Worm (Caenorhabditis elegans) whole organism, young adult: ENCODE measurements around the gene F39G3.3.

ENCODE experiments used
- C17E4.6 ChIP-seq: fragments of 200-800 bp; sonication (Bioruptor generic); IDR thresholded peaks from 2 replicates; pipeline ENCODE4 v1.3.6; 2022; ENCODE audit warnings: missing genetic modification reagents, missing genetic modification characterization, missing compliant biosample characterization
- T26A5.8 ChIP-seq: sonication (generic microtip); optimal IDR thresholded peaks from 2 replicates; lab custom pipeline; 2016; ENCODE audit warnings: missing genetic modification characterization, missing compliant biosample characterization
- Y95B8A.8 ChIP-seq: fragments of 200-800 bp; sonication (Bioruptor generic); IDR thresholded peaks from 2 replicates; pipeline ENCODE4 v1.3.6; 2022; ENCODE audit warnings: missing genetic modification reagents, missing genetic modification characterization, missing compliant biosample characterization
- aptf-3 ChIP-seq: fragments of 200-800 bp; sonication (Bioruptor generic); IDR thresholded peaks from 2 replicates; pipeline ENCODE4 v1.3.6; 2022; ENCODE audit warnings: missing genetic modification characterization, missing compliant biosample characterization
- ceh-100 ChIP-seq: fragments of 200-800 bp; sonication (Bioruptor generic); IDR thresholded peaks from 2 replicates; pipeline ENCODE4 v1.3.6; 2022; ENCODE audit warnings: missing genetic modification reagents, missing genetic modification characterization, missing compliant biosample characterization
- hmg-1.2 ChIP-seq: fragments of 200-800 bp; sonication (Bioruptor generic); IDR thresholded peaks from 2 replicates; pipeline ENCODE4 v1.3.6; 2022; ENCODE audit warnings: missing genetic modification reagents, missing genetic modification characterization, missing compliant biosample characterization
- lag-1 ChIP-seq: fragments of 200-800 bp; sonication (Bioruptor generic); IDR thresholded peaks from 2 replicates; pipeline ENCODE4 v1.3.6; 2022; ENCODE audit warnings: missing genetic modification reagents, missing genetic modification characterization, missing compliant biosample characterization
- lsy-27 ChIP-seq: sonication (generic microtip); optimal IDR thresholded peaks from 2 replicates; lab custom pipeline; 2017; ENCODE audit warnings: missing genetic modification characterization, mild to moderate bottlenecking, missing compliant biosample characterization, antibody characterized with exemption, missing genotype, borderline replicate concordance; ENCODE audit not compliant: insufficient read depth
- ztf-26 ChIP-seq: sonication (generic microtip); optimal IDR thresholded peaks from 2 replicates; lab custom pipeline; 2017; ENCODE audit warnings: missing genetic modification characterization, missing compliant biosample characterization

- TF ChIP-seq ceh-100: no peak
- no peak for TF ChIP-seq T26A5.8 (tag; lab: Kevin White, UChicago)
- TF ChIP-seq C17E4.6 (GFP tag; lab: Robert Waterston, UW): no peak
- TF ChIP-seq hmg-1.2 (GFP tag; lab: Robert Waterston, UW): no peak
- no peak for TF ChIP-seq lag-1 (GFP tag; lab: Robert Waterston, UW)
- TF ChIP-seq aptf-3 (GFP tag; lab: Robert Waterston, UW): no peak
- no peak for TF ChIP-seq lsy-27 (tag; lab: Kevin White, UChicago)
- TF ChIP-seq Y95B8A.8 (GFP tag; lab: Robert Waterston, UW): no peak
- TF ChIP-seq ztf-26 (tag; lab: Kevin White, UChicago): no peak
Observed at ce11 chrV:4769633-4770032, 37.9 kb downstream of the F39G3.3 start, which contains the start of gene C18G1.9.
